Fruit fly (Drosophila melanogaster) whole organism, embryonic: Measurements from ENCODE around the gene par-6.

Experiments used
- BEAF-32 ChIP-seq: fragments of 200-800 bp; sonication (Bioruptor generic); optimal IDR thresholded peaks from 3 replicates; lab custom pipeline; 2017; ENCODE audit warnings: missing biosample characterization, missing genetic modification characterization, mild to moderate bottlenecking, moderate library complexity, missing genetic modification reagents
- Bgb ChIP-seq: fragments of 200-800 bp; sonication (Bioruptor generic); IDR thresholded peaks from 2 replicates; pipeline ENCODE4 v1.3.6; 2022; ENCODE audit warnings: missing biosample characterization, missing genetic modification characterization; ENCODE audit not compliant: partially characterized antibody
- CG10147 ChIP-seq: fragments of 200-800 bp; sonication (Bioruptor generic); optimal IDR thresholded peaks from 2 replicates; lab custom pipeline; 2019; ENCODE audit warnings: missing biosample characterization, mild to moderate bottlenecking, missing genetic modification characterization, moderate library complexity
- CG10462 ChIP-seq: fragments of 200-800 bp; sonication (Bioruptor generic); optimal IDR thresholded peaks from 2 replicates; lab custom pipeline; 2016; ENCODE audit warnings: missing biosample characterization, missing genetic modification characterization
- CG10565 ChIP-seq: fragments of 200-800 bp; sonication (Bioruptor generic); optimal IDR thresholded peaks from 3 replicates; lab custom pipeline; 2016; ENCODE audit warnings: missing biosample characterization, mild to moderate bottlenecking, missing genetic modification characterization
- CG11723 ChIP-seq: fragments of 200-800 bp; sonication (Bioruptor generic); optimal IDR thresholded peaks from 2 replicates; lab custom pipeline; 2017; ENCODE audit warnings: missing biosample characterization, mild to moderate bottlenecking, missing genetic modification characterization
- CG15269 ChIP-seq: fragments of 200-800 bp; sonication (Bioruptor generic); optimal IDR thresholded peaks from 2 replicates; lab custom pipeline; 2018; ENCODE audit warnings: missing biosample characterization, mild to moderate bottlenecking, missing genetic modification characterization, moderate library complexity
- CG17568 ChIP-seq: fragments of 200-800 bp; sonication (Bioruptor generic); optimal IDR thresholded peaks from 2 replicates; lab custom pipeline; 2018; ENCODE audit warnings: missing biosample characterization, mild to moderate bottlenecking, missing genetic modification characterization, moderate library complexity
- CG18599 ChIP-seq: fragments of 200-800 bp; sonication (Bioruptor generic); optimal IDR thresholded peaks from 3 replicates; lab custom pipeline; 2017; ENCODE audit warnings: missing biosample characterization, missing genetic modification characterization, mild to moderate bottlenecking, moderate library complexity, missing genetic modification reagents
- CG18619 ChIP-seq: fragments of 200-800 bp; sonication (Bioruptor generic); optimal IDR thresholded peaks from 3 replicates; lab custom pipeline; 2017; ENCODE audit warnings: missing biosample characterization, mild to moderate bottlenecking, missing genetic modification characterization
- CG2129 ChIP-seq: fragments of 200-800 bp; sonication (Bioruptor generic); IDR thresholded peaks from 2 replicates; pipeline ENCODE4 v1.3.6; 2022; ENCODE audit warnings: missing biosample characterization, missing genetic modification characterization; ENCODE audit not compliant: partially characterized antibody
- CG32772 ChIP-seq: fragments of 200-800 bp; sonication (Bioruptor generic); IDR thresholded peaks from 2 replicates; pipeline ENCODE4 v1.3.6; 2022; ENCODE audit warnings: missing biosample characterization, missing genetic modification characterization
- CG5180 ChIP-seq: fragments of 200-800 bp; sonication (Bioruptor generic); optimal IDR thresholded peaks from 3 replicates; lab custom pipeline; 2017; ENCODE audit warnings: missing biosample characterization, missing genetic modification characterization, mild to moderate bottlenecking, moderate library complexity, missing genetic modification reagents
- CG7987 ChIP-seq: fragments of 200-800 bp; sonication (Bioruptor generic); optimal IDR thresholded peaks from 2 replicates; lab custom pipeline; 2018; ENCODE audit warnings: missing biosample characterization, mild to moderate bottlenecking, missing genetic modification characterization, moderate library complexity
- CG9215 ChIP-seq: fragments of 200-800 bp; sonication (Bioruptor generic); IDR thresholded peaks from 2 replicates; pipeline ENCODE4 v1.3.6; 2022; ENCODE audit warnings: missing biosample characterization, missing genetic modification characterization
- Camta ChIP-seq: fragments of 200-800 bp; sonication (Bioruptor generic); optimal IDR thresholded peaks from 2 replicates; lab custom pipeline; 2016; ENCODE audit warnings: missing biosample characterization, missing genetic modification characterization
- Chrac-16 ChIP-seq: fragments of 200-800 bp; sonication (Bioruptor generic); optimal IDR thresholded peaks from 3 replicates; lab custom pipeline; 2016; ENCODE audit warnings: missing biosample characterization, missing genetic modification characterization
- CkIIα-i1 ChIP-seq: fragments of 200-800 bp; sonication (Bioruptor generic); IDR thresholded peaks from 2 replicates; pipeline ENCODE4 v1.3.6; 2022; ENCODE audit warnings: missing biosample characterization, missing genetic modification characterization
- D ChIP-seq, 2 experiments: fragments of 200-800 bp in 1 of 2; fragments of >200 bp in 1 of 2; sonication (Bioruptor generic) in 1 of 2; optimal IDR thresholded peaks; 2 replicates in 1 of 2; 3 replicates in 1 of 2; lab custom pipeline; 2017; ENCODE audit warnings: mild to moderate bottlenecking in 1 of 2, missing biosample characterization in 1 of 2, missing genetic modification characterization in 1 of 2, missing genetic modification reagents in 1 of 2
- Deaf1 ChIP-seq: fragments of 200-800 bp; optimal IDR thresholded peaks from 3 replicates; lab custom pipeline; 2019; ENCODE audit warnings: missing biosample characterization, mild to moderate bottlenecking, missing genetic modification characterization, moderate library complexity
- Dref ChIP-seq: fragments of 200-800 bp; sonication (Bioruptor generic); IDR thresholded peaks from 2 replicates; pipeline ENCODE4 v1.3.6; 2022; ENCODE audit warnings: missing biosample characterization, missing genetic modification characterization
- Ets65A ChIP-seq: fragments of 200-800 bp; sonication (Bioruptor generic); peaks from one replicate; lab custom pipeline; 2016; ENCODE audit warnings: missing biosample characterization, missing genetic modification characterization
- Fer1 ChIP-seq: fragments of 200-800 bp; sonication (Bioruptor generic); optimal IDR thresholded peaks from 2 replicates; lab custom pipeline; 2017; ENCODE audit warnings: missing biosample characterization, mild to moderate bottlenecking, missing genetic modification characterization
- Fer3 ChIP-seq: fragments of 200-800 bp; sonication (Bioruptor generic); optimal IDR thresholded peaks from 2 replicates; lab custom pipeline; 2018; ENCODE audit warnings: missing biosample characterization, mild to moderate bottlenecking, missing genetic modification characterization, moderate library complexity
- MTF-1 ChIP-seq: fragments of 200-800 bp; sonication (Bioruptor generic); optimal IDR thresholded peaks from 2 replicates; lab custom pipeline; 2018; ENCODE audit warnings: missing biosample characterization, mild to moderate bottlenecking, missing genetic modification characterization, borderline replicate concordance
- Max ChIP-seq: fragments of 200-800 bp; sonication (Bioruptor generic); optimal IDR thresholded peaks from 2 replicates; lab custom pipeline; 2016; ENCODE audit warnings: missing biosample characterization, mild to moderate bottlenecking, missing genetic modification characterization
- Meics ChIP-seq: fragments of 200-800 bp; sonication (Bioruptor generic); optimal IDR thresholded peaks from 2 replicates; lab custom pipeline; 2017; ENCODE audit warnings: missing biosample characterization, mild to moderate bottlenecking, missing genetic modification characterization
- Optix ChIP-seq: fragments of 200-800 bp; sonication (Bioruptor generic); IDR thresholded peaks from 3 replicates; pipeline ENCODE4 v1.3.6; 2022; ENCODE audit warnings: missing biosample characterization, missing genetic modification characterization
- Poxn ChIP-seq: fragments of 200-800 bp; sonication (Bioruptor generic); IDR thresholded peaks from 2 replicates; pipeline ENCODE4 v1.3.6; 2022; ENCODE audit warnings: missing biosample characterization, missing genetic modification characterization
- cad ChIP-seq: fragments of >200 bp; optimal IDR thresholded peaks from 2 replicates; lab custom pipeline; 2017; ENCODE audit warnings: missing biosample characterization, missing genetic modification characterization
- disco-r ChIP-seq: fragments of 200-800 bp; sonication (Bioruptor generic); optimal IDR thresholded peaks from 2 replicates; lab custom pipeline; 2016; ENCODE audit warnings: missing biosample characterization, missing genetic modification characterization
- emc ChIP-seq: fragments of 200-800 bp; sonication (Bioruptor generic); optimal IDR thresholded peaks from 2 replicates; lab custom pipeline; 2016; ENCODE audit warnings: missing biosample characterization, missing genetic modification characterization
- ewg ChIP-seq: fragments of 200-800 bp; sonication (Bioruptor generic); optimal IDR thresholded peaks from 3 replicates; lab custom pipeline; 2017; ENCODE audit warnings: mild to moderate bottlenecking, missing biosample characterization, missing genetic modification reagents, missing genetic modification characterization
- gfzf ChIP-seq: fragments of 200-800 bp; sonication (Bioruptor generic); optimal IDR thresholded peaks from 2 replicates; lab custom pipeline; 2016; ENCODE audit warnings: missing biosample characterization, mild to moderate bottlenecking, missing genetic modification characterization, moderate library complexity
- grau ChIP-seq: fragments of 200-800 bp; optimal IDR thresholded peaks from 3 replicates; lab custom pipeline; 2019; ENCODE audit warnings: missing biosample characterization, mild to moderate bottlenecking, missing genetic modification characterization, moderate library complexity
- gsb ChIP-seq: fragments of 200-800 bp; sonication (Bioruptor generic); IDR thresholded peaks from 2 replicates; pipeline ENCODE4 v1.3.6; 2022; ENCODE audit warnings: missing biosample characterization, missing genetic modification characterization
- kah ChIP-seq: fragments of 200-800 bp; sonication (Bioruptor generic); optimal IDR thresholded peaks from 2 replicates; lab custom pipeline; 2018; ENCODE audit warnings: missing biosample characterization, mild to moderate bottlenecking, missing genetic modification characterization
- knrl ChIP-seq: fragments of 200-800 bp; sonication (Bioruptor generic); IDR thresholded peaks from 3 replicates; pipeline ENCODE4 v1.3.6; 2022; ENCODE audit warnings: missing biosample characterization, missing genetic modification characterization; ENCODE audit not compliant: partially characterized antibody
- maf-S ChIP-seq: fragments of 200-800 bp; sonication (Bioruptor generic); optimal IDR thresholded peaks from 2 replicates; lab custom pipeline; 2016; ENCODE audit warnings: missing biosample characterization, missing genetic modification characterization
- onecut ChIP-seq: fragments of 200-800 bp; sonication (Bioruptor generic); IDR thresholded peaks from 2 replicates; pipeline ENCODE4 v1.3.6; 2022; ENCODE audit warnings: missing biosample characterization, missing genetic modification characterization
- otp ChIP-seq: fragments of 200-800 bp; sonication (Bioruptor generic); IDR thresholded peaks from 3 replicates; pipeline ENCODE4, ENCODE4 v1.3.6; 2022; ENCODE audit warnings: missing biosample characterization, missing genetic modification characterization
- pan ChIP-seq, 4 experiments: fragments of >200 bp in 3 of 4; fragments of 200-800 bp in 1 of 4; sonication (Bioruptor generic) in 1 of 4; optimal IDR thresholded peaks in 3 of 4; IDR thresholded peaks in 1 of 4; 2 replicates each; pipeline versions ENCODE4 v1.3.6 to Lab custom; 2017 to 2022; ENCODE audit warnings: missing biosample characterization in 2 of 4, missing genetic modification characterization in 2 of 4, mixed read lengths in 1 of 4
- pros ChIP-seq: fragments of 200-800 bp; sonication (Bioruptor generic); optimal IDR thresholded peaks from 3 replicates; lab custom pipeline; 2019; ENCODE audit warnings: missing biosample characterization, mild to moderate bottlenecking, missing genetic modification characterization, moderate library complexity
- ro ChIP-seq: fragments of 200-800 bp; sonication (Bioruptor generic); IDR thresholded peaks from 2 replicates; pipeline ENCODE4 v1.3.6; 2022; ENCODE audit warnings: missing biosample characterization, missing genetic modification characterization
- tll ChIP-seq, 2 experiments: fragments of 200-800 bp in 1 of 2; fragments of >200 bp in 1 of 2; sonication (Bioruptor generic) in 1 of 2; optimal IDR thresholded peaks; 2 replicates each; lab custom pipeline; 2017 to 2019; ENCODE audit warnings: missing biosample characterization in 2 of 2, missing genetic modification characterization in 2 of 2, mild to moderate bottlenecking in 1 of 2, moderate library complexity in 1 of 2
- ttk ChIP-seq: fragments of 200-800 bp; sonication (Bioruptor generic); IDR thresholded peaks from 2 replicates; pipeline ENCODE4 v2.1.2; 2022; ENCODE audit warnings: missing biosample characterization, missing genetic modification characterization
- yki ChIP-seq: fragments of >200 bp; optimal IDR thresholded peaks from 3 replicates; lab custom pipeline; 2018

par-6 gene

DNA sequence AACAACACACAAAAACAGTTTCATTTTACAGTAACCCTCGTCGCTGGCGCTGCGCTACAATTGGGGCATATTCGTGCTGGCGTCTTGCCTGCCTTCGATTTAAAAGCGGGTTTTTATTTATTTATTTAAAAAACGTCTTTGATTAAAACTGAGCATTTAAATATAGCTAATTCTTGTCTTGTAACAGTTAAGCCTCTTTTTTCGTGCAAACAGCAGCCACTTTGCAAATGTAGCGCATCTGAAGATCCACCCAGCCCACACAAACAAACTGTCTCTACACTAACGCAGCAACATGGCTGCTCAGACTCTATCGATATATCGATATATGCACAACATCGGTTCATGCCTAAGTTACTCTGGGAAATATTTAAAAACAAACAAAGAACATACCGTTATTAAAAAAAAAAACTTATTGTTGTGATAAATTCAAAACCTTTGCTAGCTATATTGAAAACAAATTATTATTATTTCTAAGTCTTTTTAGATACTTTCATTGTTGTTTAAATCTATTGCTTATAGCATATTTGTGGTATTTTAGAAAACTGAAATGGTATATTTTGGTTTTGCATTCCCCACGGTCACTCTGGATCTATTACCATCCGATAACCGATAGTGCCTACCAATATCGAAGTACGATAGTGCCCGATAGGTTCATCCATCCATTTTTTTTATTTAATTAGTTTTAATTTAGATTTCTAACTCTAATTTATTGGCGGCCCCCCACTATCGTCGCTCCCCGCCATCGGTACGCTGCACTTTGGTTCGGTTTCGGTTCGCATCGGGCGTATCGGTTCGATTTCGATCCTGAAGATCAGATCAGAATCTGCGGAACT, at the start of gene par-6, which contains the start of gene CG8188:
par-6 (plus strand) TSS at position 615 of the 833 bp plus-strand sequence.
CG8188 (minus strand) TSS at position 287 of the 833 bp plus-strand sequence.
- peak; percentile 83 for TF ChIP-seq CG10147 (GFP tag; lab: Kevin White, UChicago)
- peak; percentile 68 for TF ChIP-seq Max
- peak; percentile 83 for TF ChIP-seq ttk
- TF ChIP-seq CG18619 (GFP tag; lab: Kevin White, UChicago): peak; percentile 79
- no peak for TF ChIP-seq CkIIα-i1 (GFP tag; lab: Robert Waterston, UW)
- peak; percentile 85 for TF ChIP-seq BEAF-32 (GFP tag; lab: Kevin White, UChicago)
- TF ChIP-seq pan (optimal IDR thresholded peaks at IDR 0.05; lab: Kevin White, UChicago): no peak
- TF ChIP-seq pan (GFP tag; optimal IDR thresholded peaks at IDR 0.05 in 1 of 2, IDR thresholded peaks at IDR 0.05 in 1 of 2): peak in 1 of 2 experiments; percentile 88
- peak; percentile 83 for TF ChIP-seq CG15269 (tag; lab: Kevin White, UChicago)
- TF ChIP-seq CG17568 (GFP tag; lab: Kevin White, UChicago): peak; percentile 81
- TF ChIP-seq tll (GFP tag; optimal IDR thresholded peaks at IDR 0.05; lab: Kevin White, UChicago): peak in 1 of 2 experiments; percentile 50
- TF ChIP-seq CG32772 (GFP tag; lab: Robert Waterston, UW): peak; percentile 91
- peak; percentile 89 for TF ChIP-seq CG9215 (GFP tag; lab: Robert Waterston, UW)
- peak; percentile 85 for TF ChIP-seq CG18599 (GFP tag; lab: Kevin White, UChicago)
- no peak for TF ChIP-seq yki
- peak; percentile 52 for TF ChIP-seq Deaf1 (tag; lab: Kevin White, UChicago)
- peak; percentile 67 for TF ChIP-seq gsb (GFP tag; lab: Robert Waterston, UW)
- TF ChIP-seq Dref (GFP tag; lab: Robert Waterston, UW): peak; percentile 65
- TF ChIP-seq CG10565 (GFP tag; lab: Kevin White, UChicago): peak; percentile 44
- TF ChIP-seq onecut (GFP tag; lab: Robert Waterston, UW): peak; percentile 50
- TF ChIP-seq CG10462 (GFP tag; lab: Kevin White, UChicago): peak; percentile 65
- peak; percentile 75 for TF ChIP-seq knrl (GFP tag; lab: Robert Waterston, UW)
- TF ChIP-seq MTF-1 (GFP tag; lab: Kevin White, UChicago): peak; percentile 35
- TF ChIP-seq gfzf (GFP tag; lab: Kevin White, UChicago): peak; percentile 62
- TF ChIP-seq kah (GFP tag; lab: Kevin White, UChicago): peak; percentile 62
- TF ChIP-seq Chrac-16 (GFP tag; lab: Kevin White, UChicago): peak; percentile 91
- peak; percentile 78 for TF ChIP-seq maf-S (GFP tag; lab: Kevin White, UChicago)
- no peak; the same call in 1 of the 2 replicates for TF ChIP-seq CG2129 (GFP tag; lab: Robert Waterston, UW)
- peak; percentile 98 for TF ChIP-seq Ets65A (GFP tag; lab: Kevin White, UChicago)
- peak; percentile 82 for TF ChIP-seq Meics (GFP tag; lab: Kevin White, UChicago)
- peak; percentile 31 for TF ChIP-seq CG7987 (GFP tag; lab: Kevin White, UChicago)
- peak; percentile 63 for TF ChIP-seq CG11723 (GFP tag; lab: Kevin White, UChicago)
- TF ChIP-seq Camta: peak; percentile 83
- TF ChIP-seq otp (GFP tag; lab: Robert Waterston, UW): peak; percentile 79
- TF ChIP-seq cad (GFP tag; lab: Kevin White, UChicago): no peak
- peak; percentile 87 for TF ChIP-seq Fer1 (GFP tag; lab: Kevin White, UChicago)
- TF ChIP-seq grau (tag; lab: Kevin White, UChicago): peak; percentile 86
- TF ChIP-seq Optix (GFP tag; lab: Robert Waterston, UW): peak; percentile 92
- no peak; the same call in 1 of the 2 replicates for TF ChIP-seq ro (GFP tag; lab: Robert Waterston, UW)
- TF ChIP-seq emc (GFP tag; lab: Kevin White, UChicago): peak; percentile 68
- TF ChIP-seq Bgb: peak; percentile 68
- TF ChIP-seq Poxn (GFP tag; lab: Robert Waterston, UW): no peak; the same call in 1 of the 2 replicates
- no peak for TF ChIP-seq D (optimal IDR thresholded peaks at IDR 0.05; lab: Kevin White, UChicago)
- TF ChIP-seq D (GFP tag; optimal IDR thresholded peaks at IDR 0.05; lab: Kevin White, UChicago): peak; percentile 50
- TF ChIP-seq Fer3: peak; percentile 87
- TF ChIP-seq pros (GFP tag; lab: Kevin White, UChicago): no peak
- TF ChIP-seq CG5180 (GFP tag; lab: Kevin White, UChicago): peak; percentile 54
- peak; percentile 63 for TF ChIP-seq disco-r (GFP tag; lab: Kevin White, UChicago)
- peak; percentile 64 for TF ChIP-seq ewg (GFP tag; lab: Kevin White, UChicago)
